Worm (Caenorhabditis elegans): ENCODE measurements around the gene mog-1.

- TF ChIP-seq fkh-10 (GFP tag; optimal IDR thresholded peaks at IDR 0.05) (no peak), ceh-6 (GFP tag; optimal IDR thresholded peaks at IDR 0.05) (no peak), sdc-2 (tag; optimal IDR thresholded peaks at IDR 0.05) (no peak), tbx-7 (tag; optimal IDR thresholded peaks at IDR 0.05) (no peak), madf-2 (tag; optimal IDR thresholded peaks at IDR 0.05) (no peak), F13H6.1 (tag; optimal IDR thresholded peaks at IDR 0.05) (no peak), sox-2 (GFP tag; IDR thresholded peaks at IDR 0.05) (no peak), elt-2 (tag; optimal IDR thresholded peaks at IDR 0.05) (no peak), ceh-14 (tag; optimal IDR thresholded peaks at IDR 0.05) (no peak), mec-3 (tag; optimal IDR thresholded peaks at IDR 0.05; ENCODE audit: borderline replicate concordance) (no peak), rnt-1 (tag; optimal IDR thresholded peaks at IDR 0.05) (no peak), syd-9 (tag; optimal IDR thresholded peaks at IDR 0.05) (no peak), ama-1 (optimal IDR thresholded peaks at IDR 0.05) (no peak), unc-3 (GFP tag; conservative IDR thresholded peaks at IDR 0.05) (no peak), unc-3 (tag; optimal IDR thresholded peaks at IDR 0.05) (no peak)
Measured at ce11 chrIII:9929525-9929924, 26.5 kb downstream of the mog-1 start.

Measured in whole organism, late embryonic.